Worm (Caenorhabditis elegans): Measurements from ENCODE around the gene sup-37.
A peak's percentile ranks its signal among the peaks of the same experiment; 100 is the strongest.

Gene sup-37

DNA sequence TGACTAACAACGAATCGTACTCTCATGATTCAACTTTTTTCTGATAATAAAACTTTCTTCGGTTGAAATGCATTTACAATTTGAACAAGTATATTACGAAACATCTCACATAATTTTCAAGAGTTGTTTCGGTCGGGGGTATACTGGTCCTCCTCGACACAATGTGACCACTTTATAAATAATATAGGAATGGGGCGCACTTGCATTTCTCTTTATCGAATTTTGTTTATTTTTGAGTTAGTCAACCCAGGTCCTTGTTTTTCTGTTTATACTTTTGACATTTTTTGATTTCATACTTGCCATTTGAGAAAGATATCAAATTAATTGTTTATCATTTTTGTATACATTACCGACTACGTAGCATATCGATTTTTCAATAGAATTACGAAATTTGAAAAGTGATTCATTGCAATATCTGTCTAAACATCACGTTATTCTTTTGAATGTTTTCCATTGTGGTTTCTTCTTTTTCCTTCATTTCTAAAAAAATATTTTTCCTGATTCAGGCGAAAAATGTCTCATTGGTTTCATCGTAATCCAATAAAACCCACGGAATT lies 12.4 kb upstream of the sup-37 start, which contains the start of gene B0507.2 (continued):
- TF ChIP-seq ceh-8 (GFP tag; optimal IDR thresholded peaks at IDR 0.05) (no peak), lsy-2 (tag; optimal IDR thresholded peaks at IDR 0.05) (peak in 1 of 2 experiments; percentile 35), pqm-1 (tag; optimal IDR thresholded peaks at IDR 0.05) (no peak), unc-86 (tag; optimal IDR thresholded peaks at IDR 0.05) (no peak), skn-1 (tag; optimal IDR thresholded peaks at IDR 0.05) (peak; percentile 43), tlp-1 (tag; optimal IDR thresholded peaks at IDR 0.05) (no peak), ztf-11 (tag; optimal IDR thresholded peaks at IDR 0.05) (no peak), irx-1 (tag; optimal IDR thresholded peaks at IDR 0.05) (peak; percentile 49), nhr-84 (tag; optimal IDR thresholded peaks at IDR 0.05) (no peak), nhr-85 (tag) (no peak), unc-98 (GFP tag; IDR thresholded peaks at IDR 0.05) (no peak), vab-15 (tag; optimal IDR thresholded peaks at IDR 0.05) (no peak), Y116A8C.19 (tag; optimal IDR thresholded peaks at IDR 0.05; ENCODE audit: borderline replicate concordance) (no peak), nhr-12 (tag; optimal IDR thresholded peaks at IDR 0.05) (no peak), pax-3 (tag; optimal IDR thresholded peaks at IDR 0.05) (no peak), nhr-90 (tag; optimal IDR thresholded peaks at IDR 0.05; ENCODE audit: poor library complexity) (no peak), nhr-28 (tag; optimal IDR thresholded peaks at IDR 0.05) (no peak), swsn-7 (tag; optimal IDR thresholded peaks at IDR 0.05) (no peak), ama-1 (optimal IDR thresholded peaks at IDR 0.05) (no peak), zip-4 (GFP tag; optimal IDR thresholded peaks at IDR 0.05) (no peak), nhr-20 (tag; optimal IDR thresholded peaks at IDR 0.05) (no peak), elt-2 (tag; optimal IDR thresholded peaks at IDR 0.05) (peak; percentile 6), nhr-11 (tag; optimal IDR thresholded peaks at IDR 0.05) (no peak), ceh-63 (GFP tag; optimal IDR thresholded peaks at IDR 0.05) (no peak), sptf-1 (tag; optimal IDR thresholded peaks at IDR 0.05) (no peak), alr-1 (tag; optimal IDR thresholded peaks at IDR 0.05; ENCODE audit: borderline replicate concordance) (no peak), egl-27 (tag; optimal IDR thresholded peaks at IDR 0.05) (no peak), mdl-1 (tag; optimal IDR thresholded peaks at IDR 0.05) (no peak), zag-1 (tag; optimal IDR thresholded peaks at IDR 0.05) (no peak), unc-30 (tag; optimal IDR thresholded peaks at IDR 0.05) (no peak), egl-13 (tag; optimal IDR thresholded peaks at IDR 0.05) (no peak), ets-5 (GFP tag; IDR thresholded peaks at IDR 0.05) (no peak), isw-1 (GFP tag; IDR thresholded peaks at IDR 0.05) (no peak), ces-1 (GFP tag; optimal IDR thresholded peaks at IDR 0.05) (no peak), blmp-1 (tag; optimal IDR thresholded peaks at IDR 0.05) (no peak), sox-4 (tag; optimal IDR thresholded peaks at IDR 0.05) (no peak), ceh-90 (tag; optimal IDR thresholded peaks at IDR 0.05) (no peak), xbp-1 (tag; optimal IDR thresholded peaks at IDR 0.05) (no peak), nhr-237 (tag; optimal IDR thresholded peaks at IDR 0.05) (no peak), hlh-17 (GFP tag; optimal IDR thresholded peaks at IDR 0.05; ENCODE audit: borderline replicate concordance) (no peak), lin-14 (GFP tag; optimal IDR thresholded peaks at IDR 0.05) (peak; percentile 68), lin-39 (tag; optimal IDR thresholded peaks at IDR 0.05) (no peak), aha-1 (tag; optimal IDR thresholded peaks at IDR 0.05) (no peak), grh-1 (GFP tag; IDR thresholded peaks at IDR 0.05) (no peak), pag-3 (tag; optimal IDR thresholded peaks at IDR 0.05; ENCODE audit: borderline replicate concordance, insufficient read depth) (no peak), efl-3 (GFP tag; optimal IDR thresholded peaks at IDR 0.05) (no peak), jun-1 (tag; optimal IDR thresholded peaks at IDR 0.05) (no peak), hpl-2 (GFP tag; optimal IDR thresholded peaks at IDR 0.05) (no peak), C16A3.4 (tag; optimal IDR thresholded peaks at IDR 0.05) (peak; percentile 5), snpc-4 (tag; optimal IDR thresholded peaks at IDR 0.05) (no peak), dsc-1 (tag; optimal IDR thresholded peaks at IDR 0.05) (no peak), dpl-1 (GFP tag; optimal IDR thresholded peaks at IDR 0.05) (peak in 1 of 3 experiments; percentile 38), nhr-76 (tag; optimal IDR thresholded peaks at IDR 0.05) (no peak)

Data from whole organism, L1 larva.